Fruit fly (Drosophila melanogaster) whole organism, embryonic: ENCODE measurements around the gene Ir94h.
A peak's percentile ranks its signal among the peaks of the same experiment; 100 is the strongest.

Experiments used
- ATbp ChIP-seq: fragments of 200-800 bp; sonication (Bioruptor generic); optimal IDR thresholded peaks from 2 replicates; lab custom pipeline; 2017; ENCODE audit warnings: missing biosample characterization, mild to moderate bottlenecking, missing genetic modification characterization, missing genetic modification reagents
- Blimp-1 ChIP-seq: fragments of 200-800 bp; sonication (Bioruptor generic); optimal IDR thresholded peaks from 3 replicates; lab custom pipeline; 2018; ENCODE audit warnings: missing biosample characterization, missing genetic modification characterization, mild to moderate bottlenecking, moderate library complexity, missing genetic modification reagents
- CG11247 ChIP-seq: fragments of 200-800 bp; sonication (Bioruptor generic); IDR thresholded peaks from 2 replicates; pipeline ENCODE4 v1.3.6; 2022; ENCODE audit warnings: missing biosample characterization, missing genetic modification characterization
- CG12219 ChIP-seq: fragments of 200-800 bp; sonication (Bioruptor generic); optimal IDR thresholded peaks from 3 replicates; lab custom pipeline; 2018; ENCODE audit warnings: missing biosample characterization, mild to moderate bottlenecking, missing genetic modification characterization
- CG12744 ChIP-seq: fragments of 200-800 bp; sonication (Bioruptor generic); optimal IDR thresholded peaks from 2 replicates; lab custom pipeline; 2016; ENCODE audit warnings: missing biosample characterization, missing genetic modification characterization
- CG1603 ChIP-seq: fragments of 200-800 bp; sonication (Bioruptor generic); optimal IDR thresholded peaks from 2 replicates; lab custom pipeline; 2019; ENCODE audit warnings: missing biosample characterization, mild to moderate bottlenecking, missing genetic modification characterization, moderate library complexity
- CG1792 ChIP-seq: fragments of 200-800 bp; sonication (Bioruptor generic); optimal IDR thresholded peaks from 2 replicates; lab custom pipeline; 2016; ENCODE audit warnings: missing biosample characterization, missing genetic modification characterization
- CG18619 ChIP-seq: fragments of 200-800 bp; sonication (Bioruptor generic); optimal IDR thresholded peaks from 3 replicates; lab custom pipeline; 2017; ENCODE audit warnings: missing biosample characterization, mild to moderate bottlenecking, missing genetic modification characterization
- CG18764 ChIP-seq: fragments of 200-800 bp; sonication (Bioruptor generic); optimal IDR thresholded peaks from 3 replicates; lab custom pipeline; 2016; ENCODE audit warnings: missing biosample characterization, missing genetic modification characterization
- CG30020 ChIP-seq: fragments of 200-800 bp; optimal IDR thresholded peaks from 2 replicates; lab custom pipeline; 2019; ENCODE audit warnings: missing biosample characterization, mild to moderate bottlenecking, missing genetic modification characterization, moderate library complexity
- CG31441 ChIP-seq: fragments of 200-800 bp; sonication (Bioruptor generic); IDR thresholded peaks from 2 replicates; pipeline ENCODE4 v1.3.6; 2022; ENCODE audit warnings: missing biosample characterization, missing genetic modification characterization
- CG6254 ChIP-seq: fragments of 200-800 bp; sonication (Bioruptor generic); optimal IDR thresholded peaks from 3 replicates; lab custom pipeline; 2017; ENCODE audit warnings: mild to moderate bottlenecking, missing biosample characterization, missing genetic modification reagents, missing genetic modification characterization
- CG7786 ChIP-seq: fragments of 200-800 bp; sonication (Bioruptor generic); optimal IDR thresholded peaks from 2 replicates; lab custom pipeline; 2016; ENCODE audit warnings: missing biosample characterization, missing genetic modification characterization
- CG7839 ChIP-seq: fragments of 200-800 bp; sonication (Bioruptor generic); optimal IDR thresholded peaks from 3 replicates; lab custom pipeline; 2018; ENCODE audit warnings: missing biosample characterization, mild to moderate bottlenecking, missing genetic modification characterization, moderate library complexity
- CG7987 ChIP-seq: fragments of 200-800 bp; sonication (Bioruptor generic); optimal IDR thresholded peaks from 2 replicates; lab custom pipeline; 2018; ENCODE audit warnings: missing biosample characterization, mild to moderate bottlenecking, missing genetic modification characterization, moderate library complexity
- CG9876 ChIP-seq: fragments of 200-800 bp; sonication (Bioruptor generic); optimal IDR thresholded peaks from 2 replicates; lab custom pipeline; 2016; ENCODE audit warnings: missing biosample characterization, missing genetic modification characterization
- Chrac-16 ChIP-seq: fragments of 200-800 bp; sonication (Bioruptor generic); optimal IDR thresholded peaks from 3 replicates; lab custom pipeline; 2016; ENCODE audit warnings: missing biosample characterization, missing genetic modification characterization
- CoRest ChIP-seq: fragments of 200-800 bp; sonication (Bioruptor generic); optimal IDR thresholded peaks from 3 replicates; lab custom pipeline; 2018; ENCODE audit warnings: missing biosample characterization, mild to moderate bottlenecking, missing genetic modification characterization, moderate library complexity
- D ChIP-seq, 2 experiments: fragments of 200-800 bp in 1 of 2; fragments of >200 bp in 1 of 2; sonication (Bioruptor generic) in 1 of 2; optimal IDR thresholded peaks; 2 replicates in 1 of 2; 3 replicates in 1 of 2; lab custom pipeline; 2017; ENCODE audit warnings: mild to moderate bottlenecking in 1 of 2, missing biosample characterization in 1 of 2, missing genetic modification characterization in 1 of 2, missing genetic modification reagents in 1 of 2
- D19A ChIP-seq: fragments of 200-800 bp; optimal IDR thresholded peaks from 3 replicates; lab custom pipeline; 2019; ENCODE audit warnings: missing biosample characterization, mild to moderate bottlenecking, missing genetic modification characterization, moderate library complexity
- Dbx ChIP-seq: fragments of 200-800 bp; sonication (Bioruptor generic); IDR thresholded peaks from 3 replicates; pipeline ENCODE4 v1.3.6; 2022; ENCODE audit warnings: missing biosample characterization, missing genetic modification characterization
- Deaf1 ChIP-seq: fragments of 200-800 bp; optimal IDR thresholded peaks from 3 replicates; lab custom pipeline; 2019; ENCODE audit warnings: missing biosample characterization, mild to moderate bottlenecking, missing genetic modification characterization, moderate library complexity
- H15 ChIP-seq: fragments of 200-800 bp; sonication (Bioruptor generic); IDR thresholded peaks from 3 replicates; pipeline ENCODE4 v1.3.6; 2022; ENCODE audit warnings: missing biosample characterization, missing genetic modification characterization
- HLH3B ChIP-seq: fragments of 200-800 bp; sonication (Bioruptor generic); IDR thresholded peaks from 2 replicates; pipeline ENCODE4 v1.3.6; 2022; ENCODE audit warnings: missing biosample characterization, missing genetic modification characterization
- HLH4C ChIP-seq: fragments of 200-800 bp; sonication (Bioruptor generic); IDR thresholded peaks from 3 replicates; pipeline ENCODE4 v1.3.6; 2022; ENCODE audit warnings: missing biosample characterization, missing genetic modification characterization; ENCODE audit not compliant: partially characterized antibody
- HLHmδ ChIP-seq: fragments of 200-800 bp; sonication (Bioruptor generic); optimal IDR thresholded peaks from 2 replicates; lab custom pipeline; 2018; ENCODE audit warnings: missing biosample characterization, mild to moderate bottlenecking, missing genetic modification characterization, moderate library complexity
- Hr78 ChIP-seq, 2 experiments: fragments of 200-800 bp in 1 of 2; fragments of >200 bp in 1 of 2; sonication (Bioruptor generic) in 1 of 2; optimal IDR thresholded peaks; 2 replicates each; lab custom pipeline; 2017 to 2019; ENCODE audit warnings: missing biosample characterization in 2 of 2, missing genetic modification characterization in 2 of 2, mild to moderate bottlenecking in 1 of 2, moderate library complexity in 1 of 2
- Max ChIP-seq: fragments of 200-800 bp; sonication (Bioruptor generic); optimal IDR thresholded peaks from 2 replicates; lab custom pipeline; 2016; ENCODE audit warnings: missing biosample characterization, mild to moderate bottlenecking, missing genetic modification characterization
- Myb ChIP-seq: fragments of 200-800 bp; sonication (Bioruptor generic); optimal IDR thresholded peaks from 2 replicates; lab custom pipeline; 2016; ENCODE audit warnings: missing biosample characterization, missing genetic modification characterization
- Opbp ChIP-seq: fragments of 200-800 bp; sonication (Bioruptor generic); IDR thresholded peaks from 3 replicates; pipeline ENCODE4 v1.3.6; 2022; ENCODE audit warnings: missing biosample characterization, missing genetic modification characterization; ENCODE audit not compliant: partially characterized antibody
- Ptx1 ChIP-seq: fragments of 200-800 bp; sonication (Bioruptor generic); IDR thresholded peaks from 2 replicates; pipeline ENCODE4 v1.3.6; 2022; ENCODE audit warnings: missing biosample characterization, missing genetic modification characterization
- Scr ChIP-seq: fragments of 200-800 bp; sonication (Bioruptor generic); IDR thresholded peaks from 2 replicates; pipeline ENCODE4 v1.3.6; 2022; ENCODE audit warnings: missing biosample characterization, missing genetic modification characterization; ENCODE audit not compliant: partially characterized antibody
- Sox102F ChIP-seq: fragments of 200-800 bp; sonication (Bioruptor generic); optimal IDR thresholded peaks from 2 replicates; lab custom pipeline; 2018; ENCODE audit warnings: missing biosample characterization, mild to moderate bottlenecking, missing genetic modification characterization, moderate library complexity
- Tbp ChIP-seq: fragments of >200 bp; optimal IDR thresholded peaks from 2 replicates; lab custom pipeline; 2018; ENCODE audit warnings: missing biosample characterization, missing genetic modification characterization
- bab2 ChIP-seq: fragments of 200-800 bp; sonication (Bioruptor generic); optimal IDR thresholded peaks from 2 replicates; lab custom pipeline; 2016; ENCODE audit warnings: missing biosample characterization, missing genetic modification characterization
- chif ChIP-seq, 2 experiments: fragments of 200-800 bp; sonication (Bioruptor generic); optimal IDR thresholded peaks; 3 replicates each; lab custom pipeline; 2016; ENCODE audit warnings: missing biosample characterization in 2 of 2, missing genetic modification characterization in 2 of 2
- croc ChIP-seq: fragments of 200-800 bp; sonication (Bioruptor generic); conservative IDR thresholded peaks from 3 replicates; pipeline ENCODE4 v1.3.6; 2022; ENCODE audit warnings: missing biosample characterization, missing genetic modification characterization
- dati ChIP-seq: fragments of 200-800 bp; sonication (Bioruptor generic); IDR thresholded peaks from 2 replicates; pipeline ENCODE4 v1.3.6; 2022; ENCODE audit warnings: missing biosample characterization, missing genetic modification characterization
- dmrt99B ChIP-seq: fragments of 200-800 bp; sonication (Bioruptor generic); optimal IDR thresholded peaks from 2 replicates; lab custom pipeline; 2018; ENCODE audit warnings: missing biosample characterization, mild to moderate bottlenecking, missing genetic modification characterization, moderate library complexity
- fd96Cb ChIP-seq: fragments of 200-800 bp; sonication (Bioruptor generic); optimal IDR thresholded peaks from 2 replicates; lab custom pipeline; 2018; ENCODE audit warnings: missing biosample characterization, mild to moderate bottlenecking, missing genetic modification characterization, moderate library complexity
- gcm ChIP-seq: fragments of 200-800 bp; sonication (Bioruptor generic); optimal IDR thresholded peaks from 2 replicates; lab custom pipeline; 2019; ENCODE audit warnings: missing biosample characterization, mild to moderate bottlenecking, missing genetic modification characterization, moderate library complexity
- ind ChIP-seq: fragments of 200-800 bp; sonication (Bioruptor generic); optimal IDR thresholded peaks from 3 replicates; lab custom pipeline; 2016; ENCODE audit warnings: missing biosample characterization, missing genetic modification characterization
- lola ChIP-seq, 3 experiments: fragments of >200 bp in 2 of 3; fragments of 200-800 bp in 1 of 3; sonication (Bioruptor generic) in 1 of 3; optimal IDR thresholded peaks; 2 replicates each; lab custom pipeline; 2017 to 2019; ENCODE audit warnings: missing biosample characterization in 3 of 3, missing genetic modification characterization in 3 of 3, mild to moderate bottlenecking in 1 of 3, moderate library complexity in 1 of 3
- mam ChIP-seq: fragments of 200-800 bp; sonication (Bioruptor generic); optimal IDR thresholded peaks from 3 replicates; lab custom pipeline; 2016; ENCODE audit warnings: missing biosample characterization, missing genetic modification characterization
- mirr ChIP-seq: fragments of 200-800 bp; sonication (Bioruptor generic); optimal IDR thresholded peaks from 3 replicates; lab custom pipeline; 2018; ENCODE audit warnings: missing biosample characterization, mild to moderate bottlenecking, missing genetic modification characterization
- nom ChIP-seq: fragments of 200-800 bp; sonication (Bioruptor generic); optimal IDR thresholded peaks from 2 replicates; lab custom pipeline; 2017; ENCODE audit warnings: missing biosample characterization, missing genetic modification characterization, mild to moderate bottlenecking, moderate library complexity, missing genetic modification reagents
- pho ChIP-seq: fragments of 200-800 bp; sonication (Bioruptor generic); optimal IDR thresholded peaks from 2 replicates; lab custom pipeline; 2016; ENCODE audit warnings: missing biosample characterization, missing genetic modification characterization
- tgo ChIP-seq: fragments of 200-800 bp; sonication (Bioruptor generic); IDR thresholded peaks from 3 replicates; pipeline ENCODE4 v1.3.6; 2022; ENCODE audit warnings: missing biosample characterization, missing genetic modification characterization
- vvl ChIP-seq: fragments of 200-800 bp; sonication (Bioruptor generic); IDR thresholded peaks from 2 replicates; pipeline ENCODE4 v1.3.6; 2022; ENCODE audit warnings: missing biosample characterization, missing genetic modification characterization
- zfh1 ChIP-seq: fragments of 200-800 bp; sonication (Bioruptor generic); IDR thresholded peaks from 3 replicates; pipeline ENCODE4 v1.3.6; 2022; ENCODE audit warnings: missing biosample characterization, missing genetic modification characterization

Gene Ir94h

DNA sequence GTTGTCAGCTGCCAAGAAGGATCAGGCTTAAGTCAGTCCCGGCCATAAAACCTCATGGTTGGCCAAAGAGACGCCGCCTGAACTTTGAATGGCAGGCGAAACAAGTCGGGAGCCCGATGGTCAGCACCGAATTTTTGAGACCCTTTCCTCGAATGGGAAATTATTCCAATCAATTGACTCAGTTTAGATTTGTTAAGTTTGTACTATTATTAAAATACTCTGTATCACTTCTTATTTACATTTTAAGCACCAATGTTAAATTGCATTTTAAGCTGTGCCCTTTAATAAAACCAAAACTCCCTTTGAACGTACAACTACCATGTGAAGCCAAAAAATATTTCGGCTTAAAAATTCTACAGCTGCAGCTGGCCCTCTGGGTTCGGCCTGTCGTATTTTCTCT is 558 bp upstream of the Ir94h start:
- TF ChIP-seq dati (GFP tag; lab: Robert Waterston, UW) = no peak
- TF ChIP-seq CG9876 (GFP tag; lab: Kevin White, UChicago) = no peak
- TF ChIP-seq CG7839 = no peak
- no peak for TF ChIP-seq CG1603 (tag; lab: Kevin White, UChicago)
- TF ChIP-seq CG30020 (tag; lab: Kevin White, UChicago) = no peak
- TF ChIP-seq fd96Cb (tag; lab: Kevin White, UChicago) = no peak
- no peak for TF ChIP-seq CG18764 (GFP tag; lab: Kevin White, UChicago)
- TF ChIP-seq CG6254 (GFP tag; lab: Kevin White, UChicago) = no peak
- no peak for TF ChIP-seq Deaf1
- no peak for TF ChIP-seq tgo (GFP tag; lab: Robert Waterston, UW)
- no peak for TF ChIP-seq HLHmδ (GFP tag; lab: Kevin White, UChicago)
- peak; percentile 61 for TF ChIP-seq D19A (tag; lab: Kevin White, UChicago)
- TF ChIP-seq mirr = no peak
- peak in 1 of 2 experiments; percentile 35 for TF ChIP-seq Hr78 (GFP tag; optimal IDR thresholded peaks at IDR 0.05; lab: Kevin White, UChicago)
- no peak for TF ChIP-seq CG12219 (GFP tag; lab: Kevin White, UChicago)
- TF ChIP-seq pho (GFP tag; lab: Kevin White, UChicago) = no peak
- TF ChIP-seq Scr = no peak
- no peak for TF ChIP-seq Tbp
- 0 out of 3 replicates have a peak, but pooled peaks have one; percentile 10 for TF ChIP-seq zfh1 (GFP tag; lab: Robert Waterston, UW)
- no peak for TF ChIP-seq chif (GFP tag; optimal IDR thresholded peaks at IDR 0.05; lab: Kevin White, UChicago)
- no peak for TF ChIP-seq CoRest (tag; lab: Kevin White, UChicago)
- no peak for TF ChIP-seq HLH4C
- TF ChIP-seq ATbp (GFP tag; lab: Kevin White, UChicago) = no peak
- TF ChIP-seq Dbx = no peak
- no peak for TF ChIP-seq H15
- no peak for TF ChIP-seq CG18619 (GFP tag; lab: Kevin White, UChicago)
- no peak for TF ChIP-seq CG7786 (GFP tag; lab: Kevin White, UChicago)
- 0 out of 2 replicates have a peak, but pooled peaks have one; percentile 19 for TF ChIP-seq Ptx1 (GFP tag; lab: Robert Waterston, UW)
- TF ChIP-seq CG7987 (GFP tag; lab: Kevin White, UChicago) = no peak
- no peak for TF ChIP-seq ind (GFP tag; lab: Kevin White, UChicago)
- TF ChIP-seq HLH3B (GFP tag; lab: Robert Waterston, UW) = no peak
- TF ChIP-seq CG12744 (GFP tag; lab: Kevin White, UChicago) = no peak
- TF ChIP-seq mam = no peak
- peak; percentile 1 for TF ChIP-seq Blimp-1 (GFP tag; lab: Kevin White, UChicago)
- TF ChIP-seq croc (GFP tag; lab: Robert Waterston, UW) = no peak
- no peak for TF ChIP-seq bab2 (GFP tag; lab: Kevin White, UChicago)
- TF ChIP-seq gcm (GFP tag; lab: Kevin White, UChicago) = no peak
- TF ChIP-seq CG1792 (GFP tag; lab: Kevin White, UChicago) = no peak
- no peak for TF ChIP-seq Myb (GFP tag; lab: Kevin White, UChicago)
- no peak for TF ChIP-seq nom (GFP tag; lab: Kevin White, UChicago)
- TF ChIP-seq D (optimal IDR thresholded peaks at IDR 0.05; lab: Kevin White, UChicago) = no peak
- TF ChIP-seq D (GFP tag; optimal IDR thresholded peaks at IDR 0.05; lab: Kevin White, UChicago) = no peak
- TF ChIP-seq Opbp (GFP tag; lab: Robert Waterston, UW) = no peak
- no peak for TF ChIP-seq CG11247 (GFP tag; lab: Robert Waterston, UW)
- TF ChIP-seq vvl (GFP tag; lab: Robert Waterston, UW) = no peak
- TF ChIP-seq Max (GFP tag; lab: Kevin White, UChicago) = no peak
- TF ChIP-seq lola (GFP tag; optimal IDR thresholded peaks at IDR 0.05; lab: Kevin White, UChicago) = no peak
- TF ChIP-seq dmrt99B (tag; lab: Kevin White, UChicago) = peak; percentile 17
- TF ChIP-seq Sox102F (GFP tag; lab: Kevin White, UChicago) = peak; percentile 3
- 0 out of 2 replicates have a peak, but pooled peaks have one; percentile 10 for TF ChIP-seq CG31441 (GFP tag; lab: Robert Waterston, UW)
- no peak for TF ChIP-seq Chrac-16 (GFP tag; lab: Kevin White, UChicago)
